Worm (Caenorhabditis elegans): Measurements from ENCODE around the gene aptf-3.

aptf-3 gene

DNA sequence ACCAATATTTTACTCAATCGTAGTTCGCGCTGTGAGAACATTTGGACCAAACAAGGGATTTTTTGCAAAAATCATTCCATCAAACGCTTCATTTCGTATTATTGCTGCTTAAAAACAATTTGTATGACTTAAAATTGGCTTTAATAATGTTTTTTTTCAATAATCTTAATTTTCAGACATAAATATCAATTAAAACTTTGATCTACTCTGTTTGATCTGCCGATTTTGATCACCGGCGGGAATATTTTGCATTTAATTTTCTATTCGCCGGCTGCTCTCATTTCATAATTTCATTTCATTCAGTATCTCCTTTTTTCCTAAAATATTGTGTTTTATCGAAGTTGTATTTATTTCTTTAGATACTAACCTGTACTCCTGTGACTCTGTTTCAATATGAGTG lies 18.8 kb upstream of the aptf-3 start, which contains the start of gene puf-5:
TSS of gene puf-5 (plus strand) at position 358 of the 400 bp plus-strand sequence.
- no peak for TF ChIP-seq unc-62 (GFP tag; optimal IDR thresholded peaks at IDR 0.05)

DNA sequence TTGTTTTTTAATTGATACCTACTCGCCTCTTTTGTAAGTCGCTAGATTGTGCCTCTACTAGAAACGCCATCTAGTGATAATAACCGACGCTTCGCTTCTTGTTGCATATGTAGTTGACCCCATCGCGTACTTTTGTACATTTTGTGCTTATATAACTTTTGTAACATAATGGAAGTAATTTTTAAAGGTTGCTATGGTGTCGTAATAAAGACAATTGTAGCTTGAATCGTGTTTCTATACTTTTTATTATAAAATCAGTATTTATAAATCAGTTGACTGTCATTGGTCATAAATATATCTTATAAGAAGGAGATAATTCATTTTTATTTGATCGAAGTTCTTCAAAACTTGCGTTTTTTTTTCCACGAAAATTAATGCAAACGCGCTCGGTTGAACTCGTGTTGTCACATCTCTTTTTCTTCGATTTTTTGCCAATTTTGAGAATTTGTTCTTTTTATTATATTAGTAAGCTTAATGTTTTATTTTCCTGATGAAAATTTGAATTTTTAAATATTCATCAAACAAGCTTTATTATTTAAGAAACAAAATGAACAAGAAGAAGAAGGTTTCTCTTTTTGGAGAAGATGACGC lies 16.4 kb upstream of the aptf-3 start, which contains the start of gene F54C9.9:
TSS of gene F54C9.9 (plus strand) at position 541 of the 591 bp plus-strand sequence.
- no peak for TF ChIP-seq unc-62 (GFP tag; optimal IDR thresholded peaks at IDR 0.05)

DNA sequence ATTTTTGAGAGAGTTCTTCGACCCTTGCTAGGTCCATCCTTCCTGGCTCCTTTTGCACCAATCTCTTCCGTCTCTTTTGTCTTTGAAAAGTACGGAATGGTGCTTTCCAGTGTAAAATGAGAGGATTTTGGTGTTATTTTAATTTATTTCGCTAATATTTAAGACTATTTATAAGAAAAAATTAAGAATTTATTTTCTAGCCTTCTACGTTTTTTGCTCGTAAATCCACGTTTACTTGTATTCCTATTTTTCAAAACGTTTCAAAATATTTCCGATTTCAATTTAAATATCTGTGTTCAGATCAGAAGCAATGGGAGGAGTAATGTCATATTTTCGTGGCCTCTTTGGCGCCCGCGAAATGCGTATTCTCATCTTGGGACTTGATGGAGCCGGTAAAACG lies 12.3 kb upstream of the aptf-3 start, which contains the start of gene arl-1:
TSS of gene arl-1 (plus strand) at position 301 of the 400 bp plus-strand sequence.
- TF ChIP-seq unc-62 (GFP tag; optimal IDR thresholded peaks at IDR 0.05) = no peak

DNA sequence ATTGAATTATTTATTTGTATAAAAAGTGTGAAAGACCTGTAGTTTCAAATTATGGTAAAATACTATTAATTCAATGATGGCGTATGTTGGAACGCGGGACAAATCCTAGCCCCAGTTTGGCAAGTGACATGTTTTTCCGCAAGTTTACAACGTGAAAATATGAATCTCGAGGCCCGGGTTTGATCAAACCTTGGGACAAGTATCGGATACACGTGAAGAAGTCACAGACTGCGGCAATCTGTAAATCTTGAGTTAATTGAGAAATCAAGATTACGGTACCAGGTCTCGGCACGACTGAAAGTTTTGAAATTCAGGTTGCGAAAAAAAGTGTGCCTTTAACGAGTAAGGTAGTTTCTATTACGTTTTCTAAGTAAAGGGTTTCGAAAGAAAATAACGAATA lies 11.0 kb upstream of the aptf-3 start:
- TF ChIP-seq unc-62 (GFP tag; optimal IDR thresholded peaks at IDR 0.05) = no peak

DNA sequence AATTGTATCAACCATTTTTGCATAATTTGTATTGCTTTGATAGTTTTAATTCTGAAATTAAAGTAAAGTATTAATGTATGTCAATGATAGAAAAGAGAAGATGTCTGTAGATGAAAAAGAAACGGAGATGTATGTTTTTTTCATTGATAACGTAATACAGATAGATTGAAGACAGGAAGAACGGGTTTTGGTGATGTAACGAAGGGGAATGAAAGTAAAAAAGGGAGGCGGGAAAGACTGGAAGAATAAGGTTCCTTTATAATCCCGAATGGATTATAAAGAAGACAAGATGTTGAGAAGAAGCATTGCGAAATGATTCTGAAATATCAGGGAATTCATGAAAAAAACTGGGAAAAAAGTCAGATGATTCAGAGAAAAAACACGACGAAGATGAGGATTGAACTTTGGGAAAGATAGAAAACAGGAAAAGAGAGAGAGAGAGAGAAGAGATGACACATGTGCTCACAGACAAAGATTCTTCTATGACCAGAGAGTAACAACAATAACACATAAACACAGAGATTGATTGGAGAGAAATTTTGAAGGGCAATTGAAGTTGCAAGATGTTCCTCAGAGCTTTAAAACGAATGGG lies 8.9 kb upstream of the aptf-3 start, which contains the start of gene F54C9.11:
TSS of gene F54C9.11 (minus strand) at position 51 of the 592 bp plus-strand sequence.
- TF ChIP-seq unc-62 (GFP tag; optimal IDR thresholded peaks at IDR 0.05) = no peak

DNA sequence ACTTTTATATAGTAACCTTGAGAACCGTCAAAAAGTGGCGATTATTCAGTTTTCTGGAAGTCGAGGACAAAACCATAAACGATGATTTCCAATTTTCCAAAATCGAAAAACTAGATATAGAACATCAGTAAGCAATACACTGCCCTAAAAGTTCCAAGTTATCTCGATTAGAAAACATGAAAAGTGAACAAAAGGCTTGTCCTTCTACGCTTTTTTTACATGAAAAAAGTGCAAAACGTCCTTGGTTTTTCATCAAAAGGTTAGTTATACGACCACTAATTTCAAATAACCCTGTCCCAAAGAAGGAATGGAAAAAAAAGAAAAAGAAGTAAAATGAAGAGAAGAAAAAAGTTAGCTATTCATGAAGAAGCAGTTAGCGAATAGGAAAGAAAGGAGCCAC lies 8.1 kb upstream of the aptf-3 start:
- TF ChIP-seq unc-62 (GFP tag; optimal IDR thresholded peaks at IDR 0.05) = no peak

DNA sequence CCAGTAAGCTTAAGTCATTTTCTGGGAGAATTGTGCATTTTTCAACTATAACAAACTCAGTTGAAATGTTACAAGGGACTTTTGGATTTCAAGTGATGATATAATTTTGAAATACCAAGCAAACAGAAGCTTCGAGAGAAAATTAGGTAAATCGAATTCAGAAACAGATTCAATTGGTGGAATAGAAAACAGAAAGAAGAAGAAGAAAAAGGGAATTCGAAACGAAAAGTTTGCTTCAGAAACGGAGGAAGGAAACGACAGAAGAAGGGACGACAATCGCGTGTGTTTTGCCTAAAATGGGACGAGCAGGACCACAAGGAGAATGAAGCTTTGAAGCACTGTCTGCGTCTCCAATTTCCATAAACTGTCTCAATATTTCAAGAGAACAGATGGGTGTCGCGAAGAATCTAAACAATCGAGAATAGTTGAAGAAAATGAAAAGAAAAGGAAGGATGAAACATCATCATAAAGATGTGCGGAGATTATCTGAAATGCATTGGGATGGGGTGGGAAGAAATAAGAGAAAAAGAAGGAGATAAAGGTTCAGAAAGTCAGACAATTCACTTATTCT lies 6.2 kb upstream of the aptf-3 start:
- TF ChIP-seq unc-62 (GFP tag; optimal IDR thresholded peaks at IDR 0.05) = no peak

DNA sequence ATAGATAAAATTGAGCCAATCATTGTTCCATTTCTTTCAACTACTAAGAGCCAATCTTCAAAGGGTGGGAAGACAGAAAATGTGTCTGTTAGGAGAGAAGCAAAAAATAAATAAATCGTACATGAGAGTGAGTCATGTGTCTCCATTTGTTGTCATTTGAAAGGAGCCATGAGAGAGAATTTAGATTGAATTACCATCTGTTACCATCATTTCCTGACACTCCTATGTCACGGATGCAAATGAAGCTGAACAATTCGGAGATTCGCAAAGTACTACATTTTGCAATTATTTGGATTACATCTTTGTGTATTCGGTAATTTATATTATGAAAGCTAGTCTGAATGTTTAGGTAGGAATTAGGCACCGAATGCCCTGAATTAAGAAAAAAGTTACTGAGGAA lies 5.5 kb upstream of the aptf-3 start:
- no peak for TF ChIP-seq unc-62 (GFP tag; optimal IDR thresholded peaks at IDR 0.05)

DNA sequence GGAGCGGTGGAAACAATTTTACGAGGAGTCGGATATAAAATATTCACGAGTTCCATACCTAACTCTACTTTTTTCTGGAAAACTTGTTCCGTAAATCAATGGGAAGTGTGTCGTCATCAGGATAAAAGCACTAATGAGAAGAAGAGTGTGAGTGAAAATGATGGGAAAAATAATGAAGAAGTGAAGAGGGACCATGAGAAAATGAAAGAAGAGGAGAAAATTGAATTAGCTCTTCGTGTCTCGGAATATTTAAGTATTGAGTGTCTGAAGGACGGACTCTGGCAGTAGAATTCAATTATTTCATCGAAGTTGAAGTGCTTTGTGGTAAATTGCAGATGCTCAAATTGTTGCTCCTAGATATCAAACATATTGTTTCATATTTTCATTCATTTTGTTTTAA lies 4.8 kb upstream of the aptf-3 start:
- TF ChIP-seq unc-62 (GFP tag; optimal IDR thresholded peaks at IDR 0.05) = no peak

DNA sequence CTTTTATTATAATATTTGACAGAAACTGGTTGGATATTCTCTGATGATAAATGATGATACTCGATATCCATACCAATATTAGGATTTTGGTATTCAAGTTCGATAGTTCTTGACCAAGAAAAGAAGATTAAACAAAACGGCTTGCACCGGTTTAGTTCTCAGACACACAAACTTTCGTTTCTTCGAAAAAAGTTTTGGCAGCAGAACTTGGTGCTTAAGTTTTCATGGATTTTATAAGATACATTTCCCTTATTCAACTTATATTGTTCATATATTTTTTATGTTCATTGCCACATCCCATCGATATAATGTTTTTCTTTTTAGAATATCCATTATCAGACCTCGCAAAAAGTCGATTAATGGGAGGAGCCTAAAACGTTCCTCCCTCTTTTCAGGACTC lies 3.3 kb upstream of the aptf-3 start, which contains the start of gene aptf-4:
TSS of gene aptf-4 (plus strand) at position 301 of the 400 bp plus-strand sequence.
- TF ChIP-seq unc-62 (GFP tag; optimal IDR thresholded peaks at IDR 0.05) = no peak

DNA sequence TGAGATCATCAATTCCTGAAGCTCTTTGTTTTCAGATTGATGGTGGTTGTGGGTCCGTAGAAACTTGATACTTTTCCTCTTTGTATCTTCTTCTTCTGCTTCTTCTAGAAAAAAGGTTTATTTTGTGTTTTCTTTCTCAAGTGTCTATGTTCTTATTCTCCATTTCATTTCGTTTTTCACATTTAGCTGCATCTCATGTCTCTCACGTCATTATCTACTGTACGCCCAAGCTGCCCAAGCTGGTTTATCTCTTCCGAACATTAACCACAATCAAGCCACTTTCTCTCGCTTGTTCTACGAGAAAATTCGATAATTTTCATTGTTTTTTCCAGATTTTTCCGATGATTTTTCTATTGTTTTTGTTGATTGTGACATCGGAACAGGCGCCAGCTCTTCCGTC lies 5.2 kb downstream of the aptf-3 start, which contains the start of gene F28C6.5:
TSS of gene F28C6.5 (plus strand) at position 301 of the 400 bp plus-strand sequence.
- TF ChIP-seq unc-62 (GFP tag; optimal IDR thresholded peaks at IDR 0.05) = no peak

DNA sequence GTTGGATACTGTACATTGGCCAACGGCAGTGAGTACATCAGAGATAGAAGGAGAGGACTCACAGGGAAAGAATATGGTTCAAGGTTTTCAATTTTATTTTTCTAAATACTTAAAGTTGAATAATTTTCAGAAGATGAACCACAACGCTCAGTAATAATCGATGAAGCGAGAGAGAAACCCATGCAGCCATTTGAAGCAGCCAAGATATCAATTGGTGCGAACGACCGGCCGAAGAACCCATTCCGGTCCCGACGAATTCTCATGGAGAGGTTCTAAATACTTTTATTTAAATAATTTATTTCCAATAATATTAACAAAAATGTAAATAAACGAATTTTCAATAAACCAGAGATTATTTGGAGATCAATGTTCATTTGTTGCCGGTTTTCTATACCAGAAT lies 6.2 kb downstream of the aptf-3 start, which contains the start of gene pigg-1:
TSS of gene pigg-1 (minus strand) at position 101 of the 400 bp plus-strand sequence.
- no peak for TF ChIP-seq unc-62 (GFP tag; optimal IDR thresholded peaks at IDR 0.05)

DNA sequence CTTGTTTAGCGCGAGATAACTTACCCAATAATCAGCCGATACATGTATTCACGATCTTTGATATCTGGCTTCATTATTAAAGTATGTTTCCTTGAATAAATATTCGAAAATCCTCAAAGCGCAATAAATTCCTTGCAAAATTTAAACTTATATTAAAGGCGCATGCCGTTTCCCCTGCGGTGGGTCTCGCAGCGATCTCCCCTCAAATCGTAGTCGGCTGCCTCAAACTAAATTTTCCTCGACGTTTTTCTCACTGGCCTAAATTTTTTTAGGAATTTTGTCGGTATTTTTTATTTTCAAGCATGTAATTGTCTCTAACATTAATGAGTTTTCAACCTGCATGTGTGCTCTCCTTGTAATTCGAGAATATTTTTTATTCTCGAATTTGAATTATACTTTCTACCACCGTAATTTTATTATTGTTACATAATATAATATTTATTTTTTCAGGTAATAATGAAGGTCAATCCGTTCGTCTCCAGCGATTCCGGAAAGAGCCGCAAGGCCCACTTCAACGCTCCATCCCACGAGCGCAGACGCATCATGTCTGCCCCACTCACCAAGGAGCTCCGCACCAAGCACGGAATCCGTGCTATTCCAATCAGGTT lies 8.5 kb downstream of the aptf-3 start, which contains the start of the genes cpf-1 and rpl-26:
TSS of gene cpf-1 (minus strand) at position 104 of the 608 bp plus-strand sequence.
TSS of gene rpl-26 (plus strand) at position 449 of the 608 bp plus-strand sequence.
- TF ChIP-seq unc-62 (GFP tag; optimal IDR thresholded peaks at IDR 0.05) = no peak

DNA sequence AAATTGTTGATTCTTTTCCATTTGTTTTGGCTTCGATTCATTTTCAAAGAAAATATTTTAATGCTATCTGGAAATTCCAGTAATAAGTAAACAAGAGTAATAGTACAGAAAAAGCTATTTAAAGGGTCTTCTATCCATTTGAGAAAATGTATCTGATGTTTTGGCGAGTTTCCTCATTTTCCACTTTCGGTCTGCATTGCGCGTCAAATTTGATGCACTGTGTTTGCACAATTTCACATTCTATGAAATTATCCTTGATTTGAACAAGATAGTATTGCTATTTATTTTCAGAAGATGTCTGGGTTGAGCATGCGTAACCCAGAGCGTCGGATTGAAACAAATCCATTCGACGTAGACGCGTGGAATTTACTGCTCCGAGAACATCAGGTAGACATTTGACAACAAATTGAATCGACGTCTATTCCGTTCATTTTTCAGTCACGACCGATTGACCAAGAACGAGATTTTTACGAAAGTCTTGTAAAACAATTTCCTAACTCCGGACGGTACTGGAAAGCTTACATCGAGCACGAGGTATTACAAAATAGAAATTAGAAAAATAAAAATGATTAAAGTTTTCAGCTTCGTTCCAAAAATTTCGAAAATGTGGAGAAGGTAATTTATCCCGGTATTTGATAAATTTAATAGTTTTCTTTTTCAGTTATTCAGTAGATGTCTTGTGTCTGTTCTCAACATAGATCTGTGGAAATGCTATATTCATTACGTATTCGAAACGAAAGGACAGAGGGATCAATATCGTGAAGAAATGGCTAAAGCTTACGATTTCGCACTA lies 9.8 kb downstream of the aptf-3 start, which contains the start of gene suf-1:
TSS of gene suf-1 (plus strand) at position 280 of the 793 bp plus-strand sequence.
- no peak for TF ChIP-seq unc-62 (GFP tag; optimal IDR thresholded peaks at IDR 0.05)

DNA sequence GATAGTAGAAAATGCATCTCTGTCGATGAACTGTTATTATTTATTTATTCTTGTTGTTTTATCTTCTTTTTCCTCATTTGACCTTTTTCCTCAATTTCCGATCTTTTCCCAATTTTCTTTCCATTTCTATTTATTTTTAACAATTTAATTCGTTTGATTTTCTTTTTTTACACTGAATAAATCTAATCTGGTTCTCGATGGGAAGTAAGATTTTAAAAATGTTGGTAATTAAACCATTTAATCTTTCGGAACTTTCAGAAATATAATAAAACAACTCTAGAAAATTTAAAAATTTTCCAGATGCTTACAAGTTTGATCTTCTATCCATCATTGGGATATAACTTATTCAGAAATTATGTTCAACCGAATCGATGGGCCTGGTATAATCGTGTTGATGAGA lies 12.6 kb downstream of the aptf-3 start, which contains the start of gene F28C6.8:
TSS of gene F28C6.8 (plus strand) at position 301 of the 400 bp plus-strand sequence.
- TF ChIP-seq unc-62 (GFP tag; optimal IDR thresholded peaks at IDR 0.05) = no peak

All from whole organism, dauer.